Fruit fly (Drosophila melanogaster): Measurements from ENCODE around the gene CG15160.

CG15160 gene

dm6 chr2L:18564417-18564816 is 26.3 kb upstream of the CG15160 start:
- TF ChIP-seq Sox14 (GFP tag; optimal IDR thresholded peaks at IDR 0.05) (no peak), Met (GFP tag; optimal IDR thresholded peaks at IDR 0.05) (no peak), fd85E (GFP tag; optimal IDR thresholded peaks at IDR 0.05) (no peak), Ets96B (tag; optimal IDR thresholded peaks at IDR 0.05) (no peak), Sox102F (GFP tag; optimal IDR thresholded peaks at IDR 0.05) (no peak), CG6808 (GFP tag; optimal IDR thresholded peaks at IDR 0.05) (no peak), CG11762 (GFP tag; optimal IDR thresholded peaks at IDR 0.05; ENCODE audit: insufficient read depth) (no peak), CG8319 (GFP tag; optimal IDR thresholded peaks at IDR 0.05) (no peak), Hr39 (GFP tag; optimal IDR thresholded peaks at IDR 0.05) (no peak), Sox15 (GFP tag; optimal IDR thresholded peaks at IDR 0.05) (no peak), spab (GFP tag; optimal IDR thresholded peaks at IDR 0.05) (no peak), topi (GFP tag; optimal IDR thresholded peaks at IDR 0.05) (no peak), CG4318 (GFP tag; optimal IDR thresholded peaks at IDR 0.05) (no peak), Hr4 (GFP tag; optimal IDR thresholded peaks at IDR 0.05) (no peak), acj6 (GFP tag; optimal IDR thresholded peaks at IDR 0.05) (no peak), OdsH (GFP tag; optimal IDR thresholded peaks at IDR 0.05) (no peak), CG1621 (tag; optimal IDR thresholded peaks at IDR 0.05) (no peak), CG32006 (GFP tag; optimal IDR thresholded peaks at IDR 0.05) (no peak), CG3919 (GFP tag; optimal IDR thresholded peaks at IDR 0.05) (peak; percentile 12), Eip78C (GFP tag) (peak; percentile 7), svp (GFP tag) (no peak), Hr38 (GFP tag; optimal IDR thresholded peaks at IDR 0.05) (no peak), dac (GFP tag; optimal IDR thresholded peaks at IDR 0.05) (no peak), fkh (GFP tag; optimal IDR thresholded peaks at IDR 0.05) (peak; percentile 31), CG6276 (GFP tag; optimal IDR thresholded peaks at IDR 0.05) (no peak), Ets21C (GFP tag; optimal IDR thresholded peaks at IDR 0.05) (no peak), lz (GFP tag; optimal IDR thresholded peaks at IDR 0.05) (no peak)

dm6 chr2L:18566235-18567158 is 24.2 kb upstream of the CG15160 start:
- TF ChIP-seq net (GFP tag; optimal IDR thresholded peaks at IDR 0.05) (no peak), CG32006 (GFP tag; optimal IDR thresholded peaks at IDR 0.05) (peak; percentile 66), CG10631 (GFP tag; optimal IDR thresholded peaks at IDR 0.05) (peak; percentile 56), OdsH (GFP tag; optimal IDR thresholded peaks at IDR 0.05) (peak; percentile 39), CG31627 (GFP tag; optimal IDR thresholded peaks at IDR 0.05) (peak; percentile 1), topi (GFP tag; optimal IDR thresholded peaks at IDR 0.05) (peak; percentile 28), Ets96B (tag; optimal IDR thresholded peaks at IDR 0.05) (peak; percentile 72), svp (GFP tag) (peak; percentile 72), achi (GFP tag; optimal IDR thresholded peaks at IDR 0.05) (peak; percentile 36), CG11294 (GFP tag; IDR thresholded peaks at IDR 0.05) (no peak), CG8632 (GFP tag; optimal IDR thresholded peaks at IDR 0.05) (peak; percentile 48), Eip93F (GFP tag; optimal IDR thresholded peaks at IDR 0.05) (no peak), CG6854 (GFP tag; optimal IDR thresholded peaks at IDR 0.05) (no peak), Gug (GFP tag; IDR thresholded peaks at IDR 0.05) (peak; percentile 43; the same call in 1 of the 2 replicates), Lpt (GFP tag; optimal IDR thresholded peaks at IDR 0.05) (no peak), CG8319 (GFP tag; optimal IDR thresholded peaks at IDR 0.05) (no peak), Ets21C (GFP tag; optimal IDR thresholded peaks at IDR 0.05) (no peak), CG11762 (GFP tag; optimal IDR thresholded peaks at IDR 0.05; ENCODE audit: insufficient read depth) (peak; percentile 37), Hr38 (GFP tag; optimal IDR thresholded peaks at IDR 0.05) (no peak), lz (GFP tag; optimal IDR thresholded peaks at IDR 0.05) (peak; percentile 13), CG6792 (GFP tag; optimal IDR thresholded peaks at IDR 0.05) (peak; percentile 61), spab (GFP tag; optimal IDR thresholded peaks at IDR 0.05) (peak; percentile 16), Sox102F (GFP tag; optimal IDR thresholded peaks at IDR 0.05) (peak; percentile 28), fd59A (GFP tag; optimal IDR thresholded peaks at IDR 0.05) (peak; percentile 38), Eip75B (GFP tag; optimal IDR thresholded peaks at IDR 0.05) (peak; percentile 44), salr (GFP tag; optimal IDR thresholded peaks at IDR 0.05) (peak in 1 of 2 experiments; percentile 19), CG4318 (GFP tag; optimal IDR thresholded peaks at IDR 0.05) (no peak), Eip78C (GFP tag) (peak; percentile 82), CG11902 (GFP tag; optimal IDR thresholded peaks at IDR 0.05) (peak; percentile 78), fd85E (GFP tag; optimal IDR thresholded peaks at IDR 0.05) (no peak), Blimp-1 (GFP tag; optimal IDR thresholded peaks at IDR 0.05) (no peak), CG16779 (tag; optimal IDR thresholded peaks at IDR 0.05) (peak; percentile 40), Sox15 (GFP tag; optimal IDR thresholded peaks at IDR 0.05) (no peak), pdm3 (GFP tag; optimal IDR thresholded peaks at IDR 0.05) (peak; percentile 49), CG8119 (GFP tag; IDR thresholded peaks at IDR 0.05) (no peak), CG1621 (tag; optimal IDR thresholded peaks at IDR 0.05) (peak; percentile 43), CG6808 (GFP tag; optimal IDR thresholded peaks at IDR 0.05) (peak; percentile 26), Sox14 (GFP tag; optimal IDR thresholded peaks at IDR 0.05) (peak; percentile 52)
